Fruit fly (Drosophila melanogaster) whole organism, wandering third instar larva: ENCODE results near the gene CG17118.

Experiments
- Abd-B ChIP-seq: fragments of >200 bp; optimal IDR thresholded peaks from 2 replicates; lab custom pipeline; 2017; ENCODE audit warnings: missing biosample characterization, missing genetic modification characterization
- CG32264 ChIP-seq: fragments of 200-800 bp; sonication (Bioruptor generic); optimal IDR thresholded peaks from 2 replicates; lab custom pipeline; 2016; ENCODE audit warnings: missing biosample characterization, missing genetic modification characterization
- CrebA ChIP-seq: fragments of 200-800 bp; sonication (Bioruptor generic); optimal IDR thresholded peaks from 2 replicates; lab custom pipeline; 2016; ENCODE audit warnings: missing biosample characterization, mild to moderate bottlenecking, missing genetic modification characterization, borderline replicate concordance
- Dfd ChIP-seq: fragments of >200 bp; optimal IDR thresholded peaks from 2 replicates; lab custom pipeline; 2017; ENCODE audit warnings: missing biosample characterization, missing genetic modification characterization
- Dif ChIP-seq: fragments of 200-275, 200-300 bp; sonication (Bioruptor generic); optimal IDR thresholded peaks from 2 replicates; lab custom pipeline; 2018; ENCODE audit warnings: missing biosample characterization, missing genetic modification characterization; ENCODE audit not compliant: partially characterized antibody
- GATAd ChIP-seq: sonication (Bioruptor generic); optimal IDR thresholded peaks from 2 replicates; lab custom pipeline; 2016; ENCODE audit warnings: missing biosample characterization, missing genetic modification characterization
- HLH106 ChIP-seq: fragments of 200-800 bp; optimal IDR thresholded peaks from 3 replicates; lab custom pipeline; 2019; ENCODE audit warnings: missing biosample characterization, mild to moderate bottlenecking, missing genetic modification characterization, moderate library complexity
- Hnf4 ChIP-seq: fragments of 200-800 bp; sonication (Bioruptor generic); optimal IDR thresholded peaks from 2 replicates; lab custom pipeline; 2016; ENCODE audit warnings: missing biosample characterization, mild to moderate bottlenecking, missing genetic modification characterization
- Hr78 ChIP-seq: fragments of >200 bp; optimal IDR thresholded peaks from 2 replicates; lab custom pipeline; 2017; ENCODE audit warnings: missing biosample characterization, missing genetic modification characterization
- Hr83 ChIP-seq: fragments of 200-300 bp; sonication (Bioruptor generic); optimal IDR thresholded peaks from 2 replicates; lab custom pipeline; 2016; ENCODE audit warnings: missing biosample characterization, mild to moderate bottlenecking, missing genetic modification characterization, moderate library complexity; ENCODE audit not compliant: poor library complexity, severe bottlenecking
- Jra ChIP-seq: sonication (Bioruptor generic); optimal IDR thresholded peaks from 2 replicates; lab custom pipeline; 2016; ENCODE audit warnings: missing biosample characterization, missing genetic modification characterization
- Mio ChIP-seq: sonication (Bioruptor generic); optimal IDR thresholded peaks from 2 replicates; lab custom pipeline; 2016; ENCODE audit warnings: missing biosample characterization, missing genetic modification characterization
- N ChIP-seq: fragments of >200 bp; optimal IDR thresholded peaks from 2 replicates; lab custom pipeline; 2018; ENCODE audit warnings: missing biosample characterization, missing external identifiers, missing genetic modification characterization
- OdsH ChIP-seq: fragments of 200-800 bp; sonication (Bioruptor generic); optimal IDR thresholded peaks from 2 replicates; lab custom pipeline; 2016; ENCODE audit warnings: missing biosample characterization, mild to moderate bottlenecking, missing genetic modification characterization
- Rel ChIP-seq, 2 experiments: fragments of 200-800 bp; sonication (Bioruptor generic) in 1 of 2; optimal IDR thresholded peaks; 2 replicates in 1 of 2; 3 replicates in 1 of 2; lab custom pipeline; 2016 to 2019; ENCODE audit warnings: mild to moderate bottlenecking in 2 of 2, missing biosample characterization in 2 of 2, missing genetic modification characterization in 2 of 2, moderate library complexity in 1 of 2
- Sp1 ChIP-seq: fragments of 200-800 bp; sonication (Bioruptor generic); optimal IDR thresholded peaks from 3 replicates; lab custom pipeline; 2019; ENCODE audit warnings: missing biosample characterization, mild to moderate bottlenecking, missing genetic modification characterization, moderate library complexity
- Vsx2 ChIP-seq: fragments of 200-300, 225-300 bp; sonication (Bioruptor generic); optimal IDR thresholded peaks from 2 replicates; lab custom pipeline; 2018; ENCODE audit warnings: missing biosample characterization, missing genetic modification characterization; ENCODE audit not compliant: partially characterized antibody
- br ChIP-seq: fragments of 200-800 bp; sonication (Bioruptor generic); optimal IDR thresholded peaks from 2 replicates; lab custom pipeline; 2016; ENCODE audit warnings: missing biosample characterization, missing genetic modification characterization
- brk ChIP-seq: fragments of 200-800 bp; sonication (Bioruptor generic); optimal IDR thresholded peaks from 2 replicates; lab custom pipeline; 2016; ENCODE audit warnings: missing biosample characterization, mild to moderate bottlenecking, missing genetic modification characterization
- dl ChIP-seq, 2 experiments: fragments of 175-275, 200-275 bp in 1 of 2; fragments of 200-275 bp in 1 of 2; sonication (Bioruptor generic); optimal IDR thresholded peaks; lab custom pipeline; 2018; ENCODE audit warnings: mild to moderate bottlenecking in 2 of 2, missing biosample characterization in 2 of 2, missing genetic modification characterization in 2 of 2, moderate library complexity in 2 of 2; ENCODE audit not compliant: partially characterized antibody in 2 of 2, insufficient read depth in 1 of 2
- dmrt93B ChIP-seq: fragments of 200-800 bp; sonication (Bioruptor generic); optimal IDR thresholded peaks from 2 replicates; lab custom pipeline; 2018; ENCODE audit warnings: missing biosample characterization, mild to moderate bottlenecking, missing genetic modification characterization
- dsf ChIP-seq: sonication (Bioruptor generic); optimal IDR thresholded peaks from 2 replicates; lab custom pipeline; 2016; ENCODE audit warnings: missing biosample characterization, missing genetic modification characterization, borderline replicate concordance
- fru ChIP-seq: fragments of 200-800 bp; sonication (Bioruptor generic); optimal IDR thresholded peaks from 3 replicates; lab custom pipeline; 2016; ENCODE audit warnings: missing biosample characterization, mild to moderate bottlenecking, missing genetic modification characterization
- h ChIP-seq: fragments of 200-800 bp; sonication (Bioruptor generic); optimal IDR thresholded peaks from 3 replicates; lab custom pipeline; 2016; ENCODE audit warnings: missing biosample characterization, mild to moderate bottlenecking, missing genetic modification characterization
- jim ChIP-seq: fragments of 175-275, 200-325 bp; sonication (Bioruptor generic); optimal IDR thresholded peaks from 2 replicates; lab custom pipeline; 2016; ENCODE audit warnings: missing biosample characterization, mild to moderate bottlenecking, missing genetic modification characterization
- lola ChIP-seq: fragments of >200 bp; optimal IDR thresholded peaks from 2 replicates; lab custom pipeline; 2017; ENCODE audit warnings: missing biosample characterization, missing genetic modification characterization
- pan ChIP-seq: fragments of >200 bp; optimal IDR thresholded peaks from 2 replicates; lab custom pipeline; 2017
- rgr ChIP-seq: fragments of 200-800 bp; sonication (Bioruptor generic); optimal IDR thresholded peaks from 3 replicates; lab custom pipeline; 2016; ENCODE audit warnings: missing biosample characterization, mild to moderate bottlenecking, missing genetic modification characterization
- sage ChIP-seq: fragments of 200-800 bp; sonication (Bioruptor generic); optimal IDR thresholded peaks from 2 replicates; lab custom pipeline; 2016; ENCODE audit warnings: missing biosample characterization, mild to moderate bottlenecking, missing genetic modification characterization
- tai ChIP-seq: sonication (Bioruptor generic); optimal IDR thresholded peaks from 2 replicates; lab custom pipeline; 2016; ENCODE audit warnings: missing biosample characterization, missing genetic modification characterization
- usp ChIP-seq: fragments of >200 bp; optimal IDR thresholded peaks from 2 replicates; lab custom pipeline; 2017; ENCODE audit warnings: missing biosample characterization, missing genetic modification characterization
- woc ChIP-seq: sonication (Bioruptor generic); optimal IDR thresholded peaks from 2 replicates; lab custom pipeline; 2016; ENCODE audit warnings: missing biosample characterization, mild to moderate bottlenecking, missing genetic modification characterization

The CG17118 gene

dm6 chr2L:10684309-10684708 is 45.7 kb upstream of the CG17118 start, which contains the start of gene CG7299:
Gene CG7299 (minus strand): TSS chr2L:10684409.
- TF ChIP-seq N, result no peak
- TF ChIP-seq fru (GFP tag; lab: Kevin White, UChicago), result no peak
- TF ChIP-seq dl (GFP tag; optimal IDR thresholded peaks at IDR 0.05; lab: Kevin White, UChicago; ENCODE audit: insufficient read depth in 1 of 2, partially characterized antibody in 2 of 2), result no peak
- TF ChIP-seq HLH106 (tag; lab: Kevin White, UChicago), result no peak
- TF ChIP-seq GATAd (GFP tag; lab: Kevin White, UChicago), result no peak
- TF ChIP-seq dsf (GFP tag; lab: Kevin White, UChicago), result no peak
- TF ChIP-seq CG32264 (GFP tag; lab: Kevin White, UChicago), result no peak
- TF ChIP-seq Jra, result no peak
- no peak for TF ChIP-seq br (GFP tag; lab: Kevin White, UChicago)
- TF ChIP-seq rgr (GFP tag; lab: Kevin White, UChicago), result no peak
- TF ChIP-seq CrebA (GFP tag; lab: Kevin White, UChicago), result no peak
- no peak for TF ChIP-seq dmrt93B (GFP tag; lab: Kevin White, UChicago)
- TF ChIP-seq Hr83, result no peak
- no peak for TF ChIP-seq Hr78 (GFP tag; lab: Kevin White, UChicago)
- TF ChIP-seq Abd-B (GFP tag; lab: Kevin White, UChicago), result no peak

DNA sequence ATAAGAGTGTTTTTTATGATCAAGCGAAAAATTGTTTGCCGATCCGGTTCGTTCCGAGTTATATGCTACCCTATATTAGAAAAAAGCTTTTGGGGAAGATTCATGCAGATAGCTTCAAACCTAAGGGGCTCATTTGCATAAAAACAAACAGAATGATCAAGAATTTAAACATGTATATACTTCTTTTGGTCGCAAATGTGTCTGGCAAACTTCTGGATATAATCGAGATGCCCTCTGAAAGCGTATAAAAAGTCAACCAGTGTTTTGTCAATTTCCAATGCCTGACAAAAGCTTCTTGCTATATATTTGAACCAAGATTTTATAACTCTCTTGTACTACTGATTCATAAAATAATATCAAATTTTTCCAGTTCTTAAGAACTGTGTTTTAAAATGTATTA is 44.4 kb upstream of the CG17118 start:
- no peak for TF ChIP-seq br (GFP tag; lab: Kevin White, UChicago)
- no peak for TF ChIP-seq sage
- no peak for TF ChIP-seq Dfd (GFP tag; lab: Kevin White, UChicago)
- no peak for TF ChIP-seq N
- TF ChIP-seq Hnf4 (GFP tag; lab: Kevin White, UChicago), result no peak

DNA sequence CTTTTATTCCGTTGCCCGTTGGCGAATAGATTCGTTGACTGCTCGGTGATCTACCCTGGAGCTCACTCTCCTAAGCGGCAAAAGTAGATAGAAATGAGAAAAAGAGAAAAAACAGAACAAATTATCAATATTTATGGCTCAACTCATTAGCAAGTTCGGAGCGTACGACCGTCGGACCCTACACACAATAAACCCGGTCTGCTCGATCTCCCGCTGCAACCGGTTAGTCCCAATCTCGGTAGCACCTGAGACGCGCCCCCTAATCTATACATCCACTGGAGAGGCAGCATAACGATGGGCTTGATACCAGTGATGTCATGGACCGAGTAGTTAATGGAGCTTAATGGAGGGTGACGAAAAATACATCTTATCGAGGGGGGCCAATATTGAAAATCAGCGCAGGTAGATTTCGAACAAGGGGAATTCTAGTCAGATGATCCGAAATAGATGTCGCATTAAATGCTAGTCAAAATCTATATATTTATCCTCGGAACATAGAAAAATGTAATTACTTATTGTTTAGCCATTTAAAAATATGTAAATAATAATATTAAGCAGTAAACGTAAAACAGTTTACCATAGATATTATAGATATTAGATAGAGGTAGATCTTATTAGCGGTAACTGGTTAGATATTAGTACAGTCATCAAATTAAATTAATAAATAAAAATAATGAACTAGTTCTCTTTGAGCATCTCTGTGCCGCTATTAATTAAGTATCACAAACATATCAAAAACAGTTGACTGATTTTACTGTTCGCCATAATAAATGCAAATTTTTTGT is 42.9 kb upstream of the CG17118 start, which contains the start of gene CG7296:
Gene CG7296, minus strand, starts transcription at position 58 of the 785 bp plus-strand sequence.
- no peak for TF ChIP-seq rgr (GFP tag; lab: Kevin White, UChicago)
- TF ChIP-seq Dif (GFP tag; lab: Kevin White, UChicago), result no peak
- no peak for TF ChIP-seq Jra
- TF ChIP-seq woc (GFP tag; lab: Kevin White, UChicago), result no peak
- TF ChIP-seq brk, result no peak
- no peak for TF ChIP-seq dmrt93B (GFP tag; lab: Kevin White, UChicago)
- TF ChIP-seq Sp1 (GFP tag; lab: Kevin White, UChicago), result no peak
- TF ChIP-seq jim (GFP tag; lab: Kevin White, UChicago), result no peak
- TF ChIP-seq dl (GFP tag; optimal IDR thresholded peaks at IDR 0.05; lab: Kevin White, UChicago; ENCODE audit: insufficient read depth in 1 of 2, partially characterized antibody in 2 of 2), result no peak
- no peak for TF ChIP-seq CrebA (GFP tag; lab: Kevin White, UChicago)
- no peak for TF ChIP-seq fru (GFP tag; lab: Kevin White, UChicago)
- no peak for TF ChIP-seq N
- no peak for TF ChIP-seq Hnf4 (GFP tag; lab: Kevin White, UChicago)
- TF ChIP-seq Rel (GFP tag; optimal IDR thresholded peaks at IDR 0.05; lab: Kevin White, UChicago), result no peak
- TF ChIP-seq Rel (tag; optimal IDR thresholded peaks at IDR 0.05; lab: Kevin White, UChicago), result no peak
- TF ChIP-seq tai (GFP tag; lab: Kevin White, UChicago), result no peak
- no peak for TF ChIP-seq sage
- TF ChIP-seq lola, result no peak
- no peak for TF ChIP-seq OdsH (GFP tag; lab: Kevin White, UChicago)

dm6 chr2L:10687794-10688185 is 42.3 kb upstream of the CG17118 start:
- no peak for TF ChIP-seq Rel (GFP tag; optimal IDR thresholded peaks at IDR 0.05; lab: Kevin White, UChicago)
- peak; percentile 53 for TF ChIP-seq Rel (tag; optimal IDR thresholded peaks at IDR 0.05; lab: Kevin White, UChicago)
- TF ChIP-seq rgr (GFP tag; lab: Kevin White, UChicago), result no peak

DNA sequence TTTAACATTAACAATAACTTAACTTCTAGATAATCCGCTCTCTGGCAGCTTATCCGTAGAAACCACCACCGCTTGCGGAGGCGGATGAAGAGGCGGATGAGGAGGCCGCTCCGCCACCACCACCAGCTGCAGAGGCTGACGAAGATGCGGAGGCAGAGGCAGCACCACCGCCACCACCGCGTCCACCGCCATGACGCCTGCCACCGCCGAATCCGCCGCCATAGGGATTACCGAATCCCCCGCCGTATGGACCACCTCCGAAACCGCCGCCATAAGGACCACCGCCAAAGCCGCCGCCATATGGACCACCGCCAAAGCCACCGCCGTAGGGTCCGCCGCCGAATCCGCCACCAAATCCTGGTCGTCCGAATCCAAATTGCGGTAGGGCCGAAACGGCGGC is 41.3 kb upstream of the CG17118 start:
- TF ChIP-seq Hnf4 (GFP tag; lab: Kevin White, UChicago) (no peak), Dif (GFP tag; lab: Kevin White, UChicago) (no peak), CrebA (GFP tag; lab: Kevin White, UChicago) (no peak), dmrt93B (GFP tag; lab: Kevin White, UChicago) (no peak), OdsH (GFP tag; lab: Kevin White, UChicago) (no peak), jim (GFP tag; lab: Kevin White, UChicago) (no peak), Vsx2 (GFP tag; lab: Kevin White, UChicago) (no peak), h (GFP tag; lab: Kevin White, UChicago) (no peak), pan (lab: Kevin White, UChicago) (no peak), woc (GFP tag; lab: Kevin White, UChicago) (no peak), Mio (no peak), tai (GFP tag; lab: Kevin White, UChicago) (no peak), Hr83 (no peak), rgr (GFP tag; lab: Kevin White, UChicago) (no peak), Abd-B (GFP tag; lab: Kevin White, UChicago) (no peak), lola (no peak), usp (GFP tag; lab: Kevin White, UChicago) (no peak), dsf (GFP tag; lab: Kevin White, UChicago) (no peak)
